Fruit fly (Drosophila melanogaster): ENCODE data around the gene CG3942.

The CG3942 gene

dm6 chr3R:12259013-12259412 is 5.0 kb downstream of the CG3942 start:
- TF ChIP-seq Xrp1 (GFP tag; IDR thresholded peaks at IDR 0.05) (no peak), CG10209 (GFP tag; optimal IDR thresholded peaks at IDR 0.05) (no peak), sug (tag; optimal IDR thresholded peaks at IDR 0.05) (peak; percentile 31), Ets65A (GFP tag) (no peak), sens (GFP tag) (peak; percentile 39), en (GFP tag; optimal IDR thresholded peaks at IDR 0.05) (no peak), CG34376 (GFP tag; optimal IDR thresholded peaks at IDR 0.05) (peak; percentile 84), CG10543 (GFP tag; optimal IDR thresholded peaks at IDR 0.05) (peak; percentile 72), Hmr (GFP tag; optimal IDR thresholded peaks at IDR 0.05) (peak; percentile 10), crol (GFP tag; IDR thresholded peaks at IDR 0.05) (peak; percentile 47; the same call in 1 of the 2 replicates), lilli (GFP tag; optimal IDR thresholded peaks at IDR 0.05) (no peak), chinmo (GFP tag; IDR thresholded peaks at IDR 0.05; ENCODE audit: partially characterized antibody) (peak; percentile 61; the same call in 1 of the 4 replicates), Vsx1 (GFP tag; optimal IDR thresholded peaks at IDR 0.05) (peak; percentile 4)

DNA sequence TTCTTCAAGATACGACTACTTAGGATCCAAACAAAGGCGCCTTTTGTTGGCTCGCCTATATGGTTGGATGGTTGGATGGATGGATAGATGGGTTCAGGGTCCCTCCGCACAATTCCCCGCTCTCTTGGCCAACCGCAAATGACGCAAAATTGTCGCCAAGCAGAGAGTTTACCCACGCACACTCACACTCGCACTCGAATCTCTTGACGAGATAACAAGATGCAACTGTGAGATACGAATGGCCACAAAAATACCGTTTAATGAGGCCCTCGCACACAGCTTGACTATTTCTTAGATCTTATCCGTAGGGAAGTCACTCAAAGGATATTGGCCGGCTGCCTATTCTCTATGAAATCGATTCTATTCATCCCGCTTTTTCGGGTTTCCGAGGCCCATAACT is 5.8 kb downstream of the CG3942 start:
- TF ChIP-seq zen (tag; optimal IDR thresholded peaks at IDR 0.05) (peak; percentile 18), NC2β (GFP tag; optimal IDR thresholded peaks at IDR 0.05) (no peak), pita (GFP tag; optimal IDR thresholded peaks at IDR 0.05) (no peak), grn (GFP tag; optimal IDR thresholded peaks at IDR 0.05) (peak; percentile 63), CG43689 (GFP tag; IDR thresholded peaks at IDR 0.05) (no peak), Antp (GFP tag; optimal IDR thresholded peaks at IDR 0.05) (no peak), CG2199 (GFP tag; IDR thresholded peaks at IDR 0.05) (0 out of 3 replicates have a peak, but pooled peaks have one; percentile 72)

DNA sequence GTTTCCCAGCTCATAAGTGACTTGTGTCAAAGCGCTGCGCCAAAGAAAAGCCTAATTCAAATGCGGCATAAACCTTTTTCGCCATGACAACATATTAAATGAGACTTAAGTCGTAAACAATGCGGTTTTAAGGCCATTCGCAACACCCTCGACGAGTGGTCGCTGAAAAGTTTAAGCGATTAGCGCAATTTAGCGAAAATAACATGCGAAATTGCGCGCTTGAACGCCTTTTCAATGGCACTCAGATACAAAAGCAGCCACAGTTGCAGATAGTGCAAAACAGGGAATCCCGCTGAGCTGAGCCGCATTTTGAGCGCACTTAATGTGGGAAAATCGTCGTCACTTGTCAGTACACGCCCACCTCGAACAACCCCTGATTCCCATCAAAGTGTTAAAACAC is 6.7 kb downstream of the CG3942 start, which contains the start of gene CG44038:
CG44038 (plus strand) TSS at position 301 of the 400 bp plus-strand sequence.
- TF ChIP-seq Ets65A (GFP tag) (peak; percentile 89), CG11085 (GFP tag; IDR thresholded peaks at IDR 0.05) (no peak)

DNA sequence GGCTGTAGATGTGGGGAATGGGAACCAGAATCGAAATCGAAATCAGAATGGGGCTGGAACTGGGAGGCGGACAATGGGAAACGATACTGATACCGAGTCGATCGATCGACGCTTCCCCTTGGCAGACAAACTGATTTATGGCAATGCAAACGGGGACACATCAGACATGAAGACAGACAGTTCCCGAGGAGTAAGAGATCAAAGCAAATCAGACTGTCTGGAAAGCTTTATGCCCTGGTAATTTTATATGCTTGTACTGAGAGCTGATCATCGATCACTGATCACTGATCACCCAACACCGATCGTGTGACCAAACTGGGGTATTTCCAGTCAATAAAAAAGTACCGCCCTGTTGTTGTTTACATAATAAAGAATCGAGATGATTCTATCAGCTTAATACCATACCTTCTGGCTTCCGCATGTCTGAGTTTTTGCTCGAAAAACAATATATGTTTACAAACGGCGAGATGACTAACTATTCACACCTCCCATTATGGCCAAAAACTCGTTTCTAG is 16.0 kb downstream of the CG3942 start:
- TF ChIP-seq CG33213 (GFP tag; optimal IDR thresholded peaks at IDR 0.05) (no peak), CG34376 (GFP tag; optimal IDR thresholded peaks at IDR 0.05) (peak; percentile 42), twi (tag; optimal IDR thresholded peaks at IDR 0.05) (peak; percentile 12)

dm6 chr3R:12270590-12270989 is 16.6 kb downstream of the CG3942 start, which contains the start of gene CG17738:
Gene CG17738, plus strand, starts transcription at chr3R:12270890.
- TF ChIP-seq eve (GFP tag; optimal IDR thresholded peaks at IDR 0.05) (peak in 1 of 2 experiments; percentile 3), CG1832 (GFP tag; optimal IDR thresholded peaks at IDR 0.05) (no peak), pum (GFP tag; optimal IDR thresholded peaks at IDR 0.05) (no peak), tx (GFP tag; optimal IDR thresholded peaks at IDR 0.05) (no peak), Dll (GFP tag; IDR thresholded peaks at IDR 0.05; ENCODE audit: partially characterized antibody) (no peak), Oaz (GFP tag; IDR thresholded peaks at IDR 0.05) (no peak), slou (GFP tag; optimal IDR thresholded peaks at IDR 0.05) (no peak), Mes4 (GFP tag; optimal IDR thresholded peaks at IDR 0.05) (no peak), dpn (GFP tag; optimal IDR thresholded peaks at IDR 0.05) (no peak), CG12769 (tag; optimal IDR thresholded peaks at IDR 0.05) (peak; percentile 13)

Data from whole organism, embryonic.